Fruit fly (Drosophila melanogaster): ENCODE results near the gene CG12691.

DNA sequence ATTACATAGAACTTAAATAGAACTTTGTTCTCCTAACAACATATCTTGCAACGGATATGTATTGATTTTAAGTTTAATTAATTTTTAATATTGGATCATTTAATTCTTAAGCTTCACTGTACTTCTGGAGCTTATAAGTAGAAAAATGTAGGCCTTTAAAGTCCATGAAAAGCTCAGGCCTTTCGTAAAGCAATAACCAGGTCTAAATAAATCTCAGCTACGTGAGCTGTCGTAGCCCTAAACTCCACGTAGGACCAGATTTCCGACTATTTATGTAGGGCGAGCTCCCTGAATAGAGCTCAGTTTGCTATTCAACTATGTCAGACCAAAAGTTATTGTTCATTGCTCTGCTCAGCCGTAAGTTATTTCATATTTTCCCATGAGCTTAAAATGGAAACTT is 17.8 kb upstream of the CG12691 start, which contains the start of gene CG43135:
- no peak for TF ChIP-seq lz (GFP tag; optimal IDR thresholded peaks at IDR 0.05)
- TF ChIP-seq CG11902 (GFP tag; optimal IDR thresholded peaks at IDR 0.05), result no peak
- TF ChIP-seq Lpt (GFP tag; optimal IDR thresholded peaks at IDR 0.05), result no peak
- TF ChIP-seq CG7368 (GFP tag; optimal IDR thresholded peaks at IDR 0.05), result no peak
- TF ChIP-seq Hr39 (GFP tag; optimal IDR thresholded peaks at IDR 0.05), result no peak
- no peak for TF ChIP-seq fd85E (GFP tag; optimal IDR thresholded peaks at IDR 0.05)
- no peak for TF ChIP-seq vri (GFP tag; optimal IDR thresholded peaks at IDR 0.05)
- no peak for TF ChIP-seq topi (GFP tag; optimal IDR thresholded peaks at IDR 0.05)
- no peak for TF ChIP-seq Eip75B (GFP tag; optimal IDR thresholded peaks at IDR 0.05)
- no peak for TF ChIP-seq ss (GFP tag; optimal IDR thresholded peaks at IDR 0.05)
